Worm (Caenorhabditis elegans) whole organism, L1 larva: ENCODE results near the gene rpl-11.1.
"Not testable (repeated sequence)": the region's sequence is repeated elsewhere in the genome, so short reads cannot be mapped to it uniquely, and the experiment has no call there.

Experiments
- C04F5.9 ChIP-seq: sonication (generic microtip); optimal IDR thresholded peaks from 2 replicates; lab custom pipeline; 2016; ENCODE audit warnings: missing genetic modification characterization, missing compliant biosample characterization
- C16A3.4 ChIP-seq: fragments of 150-350 bp; optimal IDR thresholded peaks from 2 replicates; lab custom pipeline; 2014; ENCODE audit warnings: missing biosample characterization, missing genetic modification characterization
- F16B12.6 ChIP-seq: fragments of 150-350 bp; optimal IDR thresholded peaks from 2 replicates; lab custom pipeline; 2014; ENCODE audit warnings: missing biosample characterization, missing genetic modification characterization
- Y116A8C.19 ChIP-seq: sonication (generic microtip); optimal IDR thresholded peaks from 2 replicates; lab custom pipeline; 2016; ENCODE audit warnings: missing compliant biosample characterization, missing genetic modification characterization, borderline replicate concordance
- aha-1 ChIP-seq: fragments of 150-350 bp; optimal IDR thresholded peaks from 2 replicates; lab custom pipeline; 2014; ENCODE audit warnings: missing biosample characterization, missing genetic modification characterization
- aly-2 ChIP-seq: fragments of 150-350 bp; optimal IDR thresholded peaks from 2 replicates; lab custom pipeline; 2014; ENCODE audit warnings: missing biosample characterization, missing genetic modification characterization
- blmp-1 ChIP-seq: fragments of 150-350 bp; optimal IDR thresholded peaks from 2 replicates; lab custom pipeline; 2014; ENCODE audit warnings: missing biosample characterization, missing genetic modification characterization
- ceh-8 ChIP-seq: fragments of 200-800 bp; sonication (Bioruptor generic); optimal IDR thresholded peaks from 2 replicates; lab custom pipeline; 2018; ENCODE audit warnings: mild to moderate bottlenecking, missing genetic modification characterization, moderate library complexity, missing compliant biosample characterization
- ceh-82 ChIP-seq, 3 experiments: fragments of 150-350 bp in 1 of 3; sonication (generic microtip) in 2 of 3; optimal IDR thresholded peaks; 2 replicates each; lab custom pipeline; 2014 to 2017; ENCODE audit warnings: missing biosample characterization in 3 of 3, missing genetic modification characterization in 3 of 3
- dpl-1 ChIP-seq, 3 experiments: fragments of 150-350 bp in 2 of 3; sonication (generic microtip) in 1 of 3; optimal IDR thresholded peaks; 2 replicates each; lab custom pipeline; 2014 to 2017; ENCODE audit warnings: missing biosample characterization in 3 of 3, missing genetic modification characterization in 3 of 3, missing genetic modification reagents in 3 of 3
- dsc-1 ChIP-seq: sonication (generic microtip); optimal IDR thresholded peaks from 2 replicates; lab custom pipeline; 2016; ENCODE audit warnings: mild to moderate bottlenecking, missing genetic modification characterization, missing compliant biosample characterization
- efl-1 ChIP-seq, 4 experiments: fragments of 150-350 bp; optimal IDR thresholded peaks in 3 of 4; peaks in 1 of 4; 1 replicate in 1 of 4; 2 replicates in 3 of 4; lab custom pipeline; 2014; ENCODE audit warnings: missing biosample characterization in 2 of 4, missing genetic modification characterization in 2 of 4, missing genetic modification reagents in 2 of 4
- egl-13 ChIP-seq: sonication (generic microtip); optimal IDR thresholded peaks from 2 replicates; lab custom pipeline; 2016; ENCODE audit warnings: missing genotype, missing genetic modification reagents, missing genetic modification characterization, missing compliant biosample characterization
- elt-2 ChIP-seq: sonication (generic microtip); optimal IDR thresholded peaks from 2 replicates; lab custom pipeline; 2016; ENCODE audit warnings: missing genetic modification characterization, mild to moderate bottlenecking, inconsistent platforms, missing compliant biosample characterization, missing genetic modification reagents
- elt-3 ChIP-seq, 6 experiments: fragments of 150-350 bp in 1 of 6; sonication (generic microtip); optimal IDR thresholded peaks; 2 replicates each; lab custom pipeline; 2017 to 2018; ENCODE audit warnings: missing biosample characterization in 6 of 6, missing genetic modification characterization in 6 of 6, inconsistent platforms in 1 of 6
- hlh-4 ChIP-seq: sonication (generic microtip); optimal IDR thresholded peaks from 2 replicates; lab custom pipeline; 2016; ENCODE audit warnings: mild to moderate bottlenecking, missing genetic modification characterization, missing compliant biosample characterization
- hpl-2 ChIP-seq: fragments of 150-350 bp; optimal IDR thresholded peaks from 2 replicates; lab custom pipeline; 2014; ENCODE audit warnings: missing biosample characterization, missing genetic modification reagents, missing genetic modification characterization
- lin-14 ChIP-seq: fragments of 200-800 bp; sonication (Bioruptor generic); optimal IDR thresholded peaks from 2 replicates; lab custom pipeline; 2018; ENCODE audit warnings: mild to moderate bottlenecking, missing genetic modification characterization, moderate library complexity, missing compliant biosample characterization
- lin-15B ChIP-seq: fragments of 150-350 bp; sonication (generic microtip); optimal IDR thresholded peaks from 3 replicates; lab custom pipeline; 2014; ENCODE audit warnings: missing biosample characterization, missing genetic modification characterization
- lin-35 ChIP-seq, 2 experiments: fragments of 150-350 bp; optimal IDR thresholded peaks; 2 replicates each; lab custom pipeline; 2014; ENCODE audit warnings: missing biosample characterization in 2 of 2, missing genetic modification characterization in 2 of 2, missing genetic modification reagents in 2 of 2
- lsy-2 ChIP-seq, 2 experiments: fragments of 150-350 bp; optimal IDR thresholded peaks; 2 replicates each; lab custom pipeline; 2014; ENCODE audit warnings: missing biosample characterization in 2 of 2, missing genetic modification characterization in 2 of 2
- nhr-12 ChIP-seq: sonication (generic microtip); optimal IDR thresholded peaks from 2 replicates; lab custom pipeline; 2017; ENCODE audit warnings: missing biosample characterization, missing genetic modification characterization
- nhr-19 ChIP-seq: fragments of 200-800 bp; sonication (Bioruptor generic); conservative IDR thresholded peaks from 2 replicates; pipeline ENCODE4 v1.3.6; 2022; ENCODE audit warnings: missing genetic modification characterization, missing compliant biosample characterization
- nhr-20 ChIP-seq: sonication (generic microtip); optimal IDR thresholded peaks from 2 replicates; lab custom pipeline; 2016; ENCODE audit warnings: mild to moderate bottlenecking, missing genetic modification characterization, missing compliant biosample characterization
- nhr-237 ChIP-seq: fragments of 150-350 bp; optimal IDR thresholded peaks from 2 replicates; lab custom pipeline; 2014; ENCODE audit warnings: missing biosample characterization, missing genetic modification characterization
- nhr-28 ChIP-seq: fragments of 150-350 bp; optimal IDR thresholded peaks from 2 replicates; lab custom pipeline; 2014; ENCODE audit warnings: missing biosample characterization, missing genetic modification characterization
- nhr-47 ChIP-seq: sonication (generic microtip); optimal IDR thresholded peaks from 2 replicates; lab custom pipeline; 2016; ENCODE audit warnings: mild to moderate bottlenecking, missing genetic modification characterization, moderate library complexity, missing compliant biosample characterization
- nhr-71 ChIP-seq: sonication (generic microtip); optimal IDR thresholded peaks from 2 replicates; lab custom pipeline; 2016; ENCODE audit warnings: mild to moderate bottlenecking, missing genetic modification characterization, moderate library complexity, missing compliant biosample characterization
- nhr-85 ChIP-seq: sonication (generic microtip); peaks from one replicate; lab custom pipeline; 2016; ENCODE audit warnings: missing genetic modification characterization, inconsistent platforms, missing compliant biosample characterization
- pqm-1 ChIP-seq: sonication (generic microtip); optimal IDR thresholded peaks from 3 replicates; lab custom pipeline; 2017; ENCODE audit warnings: missing biosample characterization, missing genetic modification characterization
- rnt-1 ChIP-seq: sonication (generic microtip); optimal IDR thresholded peaks from 2 replicates; lab custom pipeline; 2016; ENCODE audit warnings: mild to moderate bottlenecking, missing genetic modification characterization, moderate library complexity, missing compliant biosample characterization
- snpc-4 ChIP-seq: fragments of 150-350 bp; optimal IDR thresholded peaks from 2 replicates; lab custom pipeline; 2014; ENCODE audit warnings: missing biosample characterization, missing genetic modification characterization
- snu-23 ChIP-seq: sonication (generic microtip); optimal IDR thresholded peaks from 2 replicates; lab custom pipeline; 2016; ENCODE audit warnings: missing genetic modification characterization, missing compliant biosample characterization
- sox-4 ChIP-seq: sonication (generic microtip); optimal IDR thresholded peaks from 2 replicates; lab custom pipeline; 2016; ENCODE audit warnings: missing genetic modification characterization, missing compliant biosample characterization
- swsn-7 ChIP-seq: sonication (generic microtip); optimal IDR thresholded peaks from 2 replicates; lab custom pipeline; 2016; ENCODE audit warnings: missing genetic modification characterization, missing compliant biosample characterization
- tbx-2 ChIP-seq: sonication (generic microtip); optimal IDR thresholded peaks from 2 replicates; lab custom pipeline; 2016; ENCODE audit warnings: missing genetic modification characterization, missing compliant biosample characterization
- tlp-1 ChIP-seq: fragments of 150-350 bp; optimal IDR thresholded peaks from 2 replicates; lab custom pipeline; 2014; ENCODE audit warnings: missing biosample characterization, missing genetic modification characterization
- xbp-1 ChIP-seq: sonication (generic microtip); optimal IDR thresholded peaks from 2 replicates; lab custom pipeline; 2016; ENCODE audit warnings: missing genetic modification characterization, missing compliant biosample characterization
- zip-4 ChIP-seq: fragments of 200-800 bp; sonication (Bioruptor generic); optimal IDR thresholded peaks from 2 replicates; lab custom pipeline; 2018; ENCODE audit warnings: mild to moderate bottlenecking, missing genetic modification characterization, moderate library complexity, missing compliant biosample characterization
- ztf-11 ChIP-seq, 2 experiments: sonication (generic microtip); optimal IDR thresholded peaks; 2 replicates each; lab custom pipeline; 2016 to 2017; ENCODE audit warnings: missing genetic modification characterization in 2 of 2, missing biosample characterization in 1 of 2, missing compliant biosample characterization in 1 of 2

Gene rpl-11.1

ce11 chrV:3600570-3600969, 14.7 kb upstream of the rpl-11.1 start, which contains the start of gene T22F3.7:
Gene T22F3.7, minus strand, starts transcription at chrV:3600670.
- TF ChIP-seq F16B12.6 (tag; lab: Kevin White, UChicago) (no peak), sox-4 (tag; lab: Kevin White, UChicago) (no peak), lin-15B (tag; lab: Kevin White, UChicago) (no peak), egl-13 (tag; lab: Kevin White, UChicago) (no peak), nhr-28 (tag; lab: Kevin White, UChicago) (no peak), dpl-1 (GFP tag; optimal IDR thresholded peaks at IDR 0.05; lab: Kevin White, UChicago) (no peak), elt-3 (tag; optimal IDR thresholded peaks at IDR 0.05; lab: Kevin White, UChicago) (no peak), tbx-2 (tag; lab: Kevin White, UChicago) (no peak)

DNA sequence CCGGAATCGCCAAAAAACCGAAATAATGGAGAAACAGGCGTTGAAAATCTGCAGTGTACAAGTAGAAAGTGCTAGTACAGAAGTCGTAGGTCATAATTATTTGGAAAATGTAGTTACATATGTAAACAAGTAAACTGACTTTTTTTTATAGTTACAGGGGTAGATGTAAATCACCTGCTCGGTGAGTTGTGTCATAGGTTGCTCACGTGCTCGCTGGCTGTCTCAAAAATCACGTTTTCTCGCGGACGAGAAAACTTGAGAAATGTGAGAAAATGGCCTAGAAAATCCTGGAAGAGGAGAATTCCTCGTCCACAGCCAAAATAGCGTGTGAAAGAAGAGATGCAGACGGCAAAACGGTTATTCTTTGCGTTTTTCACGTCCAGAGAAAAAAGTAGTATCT, 11.2 kb upstream of the rpl-11.1 start, which contains the start of gene srh-212:
Gene srh-212 (minus strand): TSS at position 101 of the 400 bp plus-strand sequence.
- not testable (repeated sequence) for TF ChIP-seq nhr-47, xbp-1, Y116A8C.19 (tag; lab: Kevin White, UChicago)

- no peak for TF ChIP-seq elt-2 (tag; lab: Kevin White, UChicago)
- TF ChIP-seq nhr-19: no peak
- no peak for TF ChIP-seq C16A3.4 (tag; lab: Kevin White, UChicago)
- no peak for TF ChIP-seq aha-1 (tag; lab: Kevin White, UChicago)
- TF ChIP-seq blmp-1: no peak
- no peak for TF ChIP-seq C04F5.9 (tag; lab: Kevin White, UChicago)
- no peak for TF ChIP-seq hlh-4 (tag; lab: Kevin White, UChicago)
- TF ChIP-seq snu-23 (GFP tag; lab: Kevin White, UChicago): no peak
- TF ChIP-seq ceh-8 (GFP tag; lab: Kevin White, UChicago): no peak
- no peak for TF ChIP-seq F16B12.6 (tag; lab: Kevin White, UChicago)
- TF ChIP-seq elt-3 (tag; optimal IDR thresholded peaks at IDR 0.05; lab: Kevin White, UChicago): no peak
- no peak for TF ChIP-seq tlp-1 (tag; lab: Kevin White, UChicago)
- TF ChIP-seq ztf-11 (tag; optimal IDR thresholded peaks at IDR 0.05; lab: Kevin White, UChicago): no peak
- no peak for TF ChIP-seq lin-35 (GFP tag; optimal IDR thresholded peaks at IDR 0.05; lab: Kevin White, UChicago)
- no peak for TF ChIP-seq pqm-1 (tag; lab: Kevin White, UChicago)
- no peak for TF ChIP-seq zip-4
- TF ChIP-seq nhr-71: no peak
- TF ChIP-seq nhr-237 (tag; lab: Kevin White, UChicago): no peak
These were observed 9.1 kb upstream of the rpl-11.1 start, which contains the start of gene srh-213 for ce11 chrV:3594936-3595335. Gene srh-213, minus strand, starts transcription at chrV:3595036.

DNA sequence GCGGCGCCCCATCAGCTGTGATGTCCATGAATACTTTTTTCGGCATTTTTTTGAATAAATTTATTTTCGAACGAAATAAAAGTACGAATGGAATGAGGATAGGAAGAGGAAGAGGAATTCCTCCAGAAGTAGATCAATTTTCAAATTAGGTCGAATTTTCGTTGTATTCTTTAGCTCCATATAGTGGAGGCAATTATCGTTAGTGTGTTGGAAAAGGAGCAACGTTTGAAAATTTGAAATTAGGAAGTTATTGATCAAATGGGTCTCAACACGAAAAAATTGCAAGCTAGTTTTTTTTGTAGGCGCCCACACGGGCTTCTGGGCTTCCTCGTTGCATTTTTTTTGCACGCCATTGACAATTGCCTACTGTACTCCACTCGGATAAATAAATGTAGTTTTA, 6.2 kb upstream of the rpl-11.1 start, which contains the start of gene T22F3.12:
Gene T22F3.12 (minus strand): TSS at position 101 of the 400 bp plus-strand sequence.
- TF ChIP-seq nhr-12 (no peak), tbx-2 (tag; lab: Kevin White, UChicago) (no peak)

- TF ChIP-seq efl-1 (optimal IDR thresholded peaks at IDR 0.05; lab: Kevin White, UChicago): no peak
- TF ChIP-seq efl-1 (GFP tag; optimal IDR thresholded peaks at IDR 0.05 in 1 of 2; lab: Kevin White, UChicago): peak in 1 of 2 experiments; percentile 16
- no peak for TF ChIP-seq snpc-4 (tag; lab: Kevin White, UChicago)
- TF ChIP-seq, all 84 proteins: peak for 1
These were observed 2.4 kb upstream of the rpl-11.1 start for ce11 chrV:3588223-3588622.

ce11 chrV:3587633-3588032, 1.8 kb upstream of the rpl-11.1 start:
- TF ChIP-seq nhr-85 (tag; lab: Kevin White, UChicago) (peak; percentile 36), tbx-2 (tag; lab: Kevin White, UChicago) (peak; percentile 12), dpl-1 (GFP tag; optimal IDR thresholded peaks at IDR 0.05; lab: Kevin White, UChicago) (peak; percentile 10 to 16 (median 15)), hpl-2 (GFP tag; lab: Kevin White, UChicago) (no peak), efl-1 (optimal IDR thresholded peaks at IDR 0.05; lab: Kevin White, UChicago) (peak in 1 of 2 experiments; percentile 34), efl-1 (GFP tag; optimal IDR thresholded peaks at IDR 0.05 in 1 of 2; lab: Kevin White, UChicago) (peak in 1 of 2 experiments; percentile 88), lsy-2 (tag; optimal IDR thresholded peaks at IDR 0.05; lab: Kevin White, UChicago) (peak; percentile 19 to 38), rnt-1 (tag; lab: Kevin White, UChicago) (peak; percentile 30), swsn-7 (tag; lab: Kevin White, UChicago) (peak; percentile 47), zip-4 (peak; percentile 1), nhr-19 (peak; percentile 38), nhr-20 (tag; lab: Kevin White, UChicago) (peak; percentile 29), ceh-82 (tag; optimal IDR thresholded peaks at IDR 0.05; lab: Kevin White, UChicago) (peak in 2 of 3 experiments; percentile 14 to 21), nhr-71 (peak; percentile 48), lin-14 (GFP tag; lab: Kevin White, UChicago) (peak; percentile 21), dsc-1 (tag; lab: Kevin White, UChicago) (peak; percentile 6), C04F5.9 (tag; lab: Kevin White, UChicago) (no peak), snpc-4 (tag; lab: Kevin White, UChicago) (no peak), aly-2 (tag; lab: Kevin White, UChicago) (no peak), snu-23 (GFP tag; lab: Kevin White, UChicago) (peak; percentile 21)
